Fruit fly (Drosophila melanogaster) S2 (cell line): ENCODE results near the gene CG31687.

ENCODE experiments used
- CG8478 ChIP-seq: fragments of >200 bp; optimal IDR thresholded peaks from 2 replicates; lab custom pipeline; 2018
- CTCF ChIP-seq, 2 experiments: fragments of >200 bp; optimal IDR thresholded peaks; 2 replicates each; lab custom pipeline; 2018

DNA sequence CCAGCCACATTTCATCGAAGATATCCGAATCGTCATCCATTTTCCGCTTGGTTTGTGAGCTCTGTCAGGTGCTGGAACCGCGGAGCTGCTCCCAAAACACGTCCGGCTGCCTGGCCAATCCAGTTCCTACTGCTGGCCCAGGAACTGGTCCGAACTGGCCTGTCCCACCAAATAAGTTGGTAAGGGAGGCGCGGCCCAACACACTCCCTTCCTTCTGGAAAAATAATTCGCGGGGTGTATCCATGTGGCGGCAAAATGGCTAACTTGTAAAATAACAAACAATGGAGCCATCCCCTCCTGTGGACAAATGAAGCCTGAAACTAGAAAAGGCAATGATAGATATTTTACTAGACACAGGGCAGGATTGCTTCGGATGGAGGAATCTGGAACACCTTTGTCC is 25.5 kb upstream of the CG31687 start, which contains the start of gene CG15130:
- no peak for TF ChIP-seq CG8478
- TF ChIP-seq CTCF (optimal IDR thresholded peaks at IDR 0.05; lab: Kevin White, UChicago), result no peak
